Worm (Caenorhabditis elegans): ENCODE results near the gene ver-1.

ver-1 gene

ce11 chrIII:146369-146768, 10.3 kb upstream of the ver-1 start, which contains the start of gene fbxb-84:
fbxb-84 (minus strand) TSS chrIII:146469.
- TF ChIP-seq nhr-19 (GFP tag; conservative IDR thresholded peaks at IDR 0.05) = no peak
- no peak for TF ChIP-seq ets-5 (GFP tag; IDR thresholded peaks at IDR 0.05)
- no peak for TF ChIP-seq sox-4 (tag; optimal IDR thresholded peaks at IDR 0.05)
- TF ChIP-seq lin-14 (GFP tag; optimal IDR thresholded peaks at IDR 0.05) = no peak
- TF ChIP-seq grh-1 (GFP tag; IDR thresholded peaks at IDR 0.05) = no peak
- no peak for TF ChIP-seq vab-15 (tag; optimal IDR thresholded peaks at IDR 0.05)
- TF ChIP-seq nhr-85 (tag) = no peak
- no peak for TF ChIP-seq elt-2 (tag; optimal IDR thresholded peaks at IDR 0.05)
- no peak for TF ChIP-seq aly-2 (tag; optimal IDR thresholded peaks at IDR 0.05)
- TF ChIP-seq pag-3 (tag; optimal IDR thresholded peaks at IDR 0.05; ENCODE audit: borderline replicate concordance, insufficient read depth) = no peak
- no peak for TF ChIP-seq C04F5.9 (tag; optimal IDR thresholded peaks at IDR 0.05)
- TF ChIP-seq unc-130 (tag; optimal IDR thresholded peaks at IDR 0.05) = no peak
- no peak for TF ChIP-seq zip-4 (GFP tag; optimal IDR thresholded peaks at IDR 0.05)
- TF ChIP-seq sup-37 (GFP tag; optimal IDR thresholded peaks at IDR 0.05) = no peak
- TF ChIP-seq jun-1 (tag; optimal IDR thresholded peaks at IDR 0.05) = no peak
- TF ChIP-seq egl-27 (tag; optimal IDR thresholded peaks at IDR 0.05) = no peak
- TF ChIP-seq ztf-4 (tag; optimal IDR thresholded peaks at IDR 0.05) = no peak
- no peak for TF ChIP-seq unc-86 (tag; optimal IDR thresholded peaks at IDR 0.05)

ce11 chrIII:147570-148076, 9.0 kb upstream of the ver-1 start, which contains the start of gene sqst-5:
sqst-5 (minus strand) TSS chrIII:147620.
- TF ChIP-seq fkh-10 (GFP tag; optimal IDR thresholded peaks at IDR 0.05) = no peak
- TF ChIP-seq C04F5.9 (tag; optimal IDR thresholded peaks at IDR 0.05) = no peak
- TF ChIP-seq elt-2 (tag; optimal IDR thresholded peaks at IDR 0.05) = peak; percentile 36

- TF ChIP-seq swsn-7 (tag; optimal IDR thresholded peaks at IDR 0.05) (no peak), unc-98 (GFP tag; IDR thresholded peaks at IDR 0.05) (no peak), efl-1 (optimal IDR thresholded peaks at IDR 0.05) (no peak), efl-1 (GFP tag; optimal IDR thresholded peaks at IDR 0.05 in 1 of 2) (peak in 1 of 2 experiments; percentile 69)
These were observed 7.5 kb upstream of the ver-1 start for ce11 chrIII:149132-149531.

ce11 chrIII:151084-151483, 5.5 kb upstream of the ver-1 start:
- TF ChIP-seq egl-27 (tag; optimal IDR thresholded peaks at IDR 0.05) = no peak
- no peak for TF ChIP-seq unc-86 (tag; optimal IDR thresholded peaks at IDR 0.05)
- TF ChIP-seq vab-15 (tag; optimal IDR thresholded peaks at IDR 0.05) = no peak
- no peak for TF ChIP-seq lin-13 (GFP tag; optimal IDR thresholded peaks at IDR 0.05)
- TF ChIP-seq tbx-2 (tag; optimal IDR thresholded peaks at IDR 0.05) = no peak
- no peak for TF ChIP-seq elt-3 (tag; optimal IDR thresholded peaks at IDR 0.05)
- TF ChIP-seq ces-1 (GFP tag; optimal IDR thresholded peaks at IDR 0.05) = no peak
- no peak for TF ChIP-seq nhr-76 (tag; optimal IDR thresholded peaks at IDR 0.05)
- TF ChIP-seq egl-13 (tag; optimal IDR thresholded peaks at IDR 0.05) = no peak
- TF ChIP-seq fkh-8 (tag; optimal IDR thresholded peaks at IDR 0.05) = no peak
- TF ChIP-seq zag-1 (tag; optimal IDR thresholded peaks at IDR 0.05) = no peak
- TF ChIP-seq ceh-8 (GFP tag; optimal IDR thresholded peaks at IDR 0.05) = no peak
- no peak for TF ChIP-seq mdl-1 (tag; optimal IDR thresholded peaks at IDR 0.05)
- no peak for TF ChIP-seq pqm-1 (tag; optimal IDR thresholded peaks at IDR 0.05)
- TF ChIP-seq mab-9 (GFP tag; IDR thresholded peaks at IDR 0.05) = no peak
- TF ChIP-seq Y116A8C.19 (tag; optimal IDR thresholded peaks at IDR 0.05; ENCODE audit: borderline replicate concordance) = no peak
- no peak for TF ChIP-seq nhr-90 (tag; optimal IDR thresholded peaks at IDR 0.05; ENCODE audit: poor library complexity)
- TF ChIP-seq lin-15B (tag; optimal IDR thresholded peaks at IDR 0.05) = no peak
- TF ChIP-seq irx-1 (tag; optimal IDR thresholded peaks at IDR 0.05) = no peak
- TF ChIP-seq grh-1 (GFP tag; IDR thresholded peaks at IDR 0.05) = no peak
